Worm (Caenorhabditis elegans) whole organism, mixed stage, embryonic: ENCODE measurements around the gene srab-2.

Source experiments
- M03D4.4 ChIP-seq: sonication (generic microtip); optimal IDR thresholded peaks from 2 replicates; lab custom pipeline; 2017; ENCODE audit warnings: mild to moderate bottlenecking, missing genetic modification characterization, missing compliant biosample characterization
- bed-3 ChIP-seq: fragments of 200-800 bp; sonication (Bioruptor generic); optimal IDR thresholded peaks from 3 replicates; lab custom pipeline; 2018; ENCODE audit warnings: mild to moderate bottlenecking, missing genetic modification characterization, moderate library complexity, missing compliant biosample characterization
- blmp-1 ChIP-seq: fragments of 150-350 bp; optimal IDR thresholded peaks from 2 replicates; lab custom pipeline; 2014; ENCODE audit warnings: missing biosample characterization, missing genetic modification characterization
- ceh-39 ChIP-seq: fragments of 150-350 bp; optimal IDR thresholded peaks from 2 replicates; lab custom pipeline; 2014; ENCODE audit warnings: missing biosample characterization, missing genetic modification characterization
- ceh-43 ChIP-seq: fragments of 200-800 bp; sonication (Bioruptor generic); optimal IDR thresholded peaks from 2 replicates; lab custom pipeline; 2018; ENCODE audit warnings: mild to moderate bottlenecking, missing genetic modification characterization, moderate library complexity, missing compliant biosample characterization
- ceh-83 ChIP-seq: fragments of 200-800 bp; sonication (Bioruptor generic); optimal IDR thresholded peaks from 2 replicates; lab custom pipeline; 2018; ENCODE audit warnings: mild to moderate bottlenecking, missing genetic modification characterization, missing compliant biosample characterization
- ces-1 ChIP-seq: fragments of 150-350 bp; optimal IDR thresholded peaks from 2 replicates; lab custom pipeline; 2014; ENCODE audit warnings: missing biosample characterization, missing genetic modification reagents, missing genetic modification characterization
- cnd-1 ChIP-seq: fragments of 200-800 bp; sonication (Bioruptor generic); optimal IDR thresholded peaks from 2 replicates; lab custom pipeline; 2018; ENCODE audit warnings: mild to moderate bottlenecking, missing genetic modification characterization, missing compliant biosample characterization
- drap-1 ChIP-seq: fragments of 200-800 bp; sonication (Bioruptor generic); optimal IDR thresholded peaks from 3 replicates; lab custom pipeline; 2018; ENCODE audit warnings: mild to moderate bottlenecking, missing genetic modification characterization, missing compliant biosample characterization
- elt-1 ChIP-seq: sonication (generic microtip); optimal IDR thresholded peaks from 2 replicates; lab custom pipeline; 2017; ENCODE audit warnings: missing genetic modification characterization, mild to moderate bottlenecking, missing compliant biosample characterization, antibody characterized with exemption, moderate library complexity, borderline replicate concordance; ENCODE audit not compliant: insufficient read depth
- elt-3 ChIP-seq: fragments of 150-350 bp; optimal IDR thresholded peaks from 2 replicates; lab custom pipeline; 2014; ENCODE audit warnings: missing biosample characterization, missing genetic modification characterization
- flh-1 ChIP-seq: fragments of 200-800 bp; sonication (Bioruptor generic); optimal IDR thresholded peaks from 2 replicates; lab custom pipeline; 2018; ENCODE audit warnings: mild to moderate bottlenecking, missing genetic modification characterization, moderate library complexity, missing compliant biosample characterization
- ham-2 ChIP-seq: fragments of 200-800 bp; sonication (Bioruptor generic); optimal IDR thresholded peaks from 2 replicates; lab custom pipeline; 2018; ENCODE audit warnings: mild to moderate bottlenecking, missing genetic modification characterization, missing compliant biosample characterization
- hlh-1 ChIP-seq: fragments of 150-350 bp; optimal IDR thresholded peaks from 2 replicates; lab custom pipeline; 2014; ENCODE audit warnings: missing biosample characterization, missing genetic modification reagents, missing genetic modification characterization
- lsy-2 ChIP-seq: fragments of 150-350 bp; optimal IDR thresholded peaks from 2 replicates; lab custom pipeline; 2014; ENCODE audit warnings: missing biosample characterization, missing genetic modification characterization
- mab-5 ChIP-seq: fragments of 150-350 bp; optimal IDR thresholded peaks from 2 replicates; lab custom pipeline; 2014; ENCODE audit warnings: missing biosample characterization, missing genetic modification characterization
- mep-1 ChIP-seq: fragments of 150-350 bp; optimal IDR thresholded peaks from 2 replicates; lab custom pipeline; 2017; ENCODE audit warnings: missing biosample characterization, missing genetic modification reagents, missing genetic modification characterization, inconsistent platforms
- mls-2 ChIP-seq: sonication (generic microtip); optimal IDR thresholded peaks from 2 replicates; lab custom pipeline; 2016; ENCODE audit warnings: mild to moderate bottlenecking, missing genetic modification characterization, moderate library complexity, missing compliant biosample characterization
- nhr-12 ChIP-seq: fragments of 150-350 bp; optimal IDR thresholded peaks from 2 replicates; lab custom pipeline; 2014; ENCODE audit warnings: missing biosample characterization, missing genetic modification characterization
- nhr-2 ChIP-seq: fragments of 150-350 bp; optimal IDR thresholded peaks from 2 replicates; lab custom pipeline; 2014; ENCODE audit warnings: missing biosample characterization, missing genetic modification characterization
- nhr-237 ChIP-seq: fragments of 150-350 bp; optimal IDR thresholded peaks from 2 replicates; lab custom pipeline; 2014; ENCODE audit warnings: missing biosample characterization, missing genetic modification characterization
- nhr-28 ChIP-seq: fragments of 150-350 bp; optimal IDR thresholded peaks from 2 replicates; lab custom pipeline; 2014; ENCODE audit warnings: missing biosample characterization, missing genetic modification characterization
- nhr-76 ChIP-seq: sonication (generic microtip); optimal IDR thresholded peaks from 2 replicates; lab custom pipeline; 2017; ENCODE audit warnings: missing biosample characterization, missing genetic modification characterization
- pha-4 ChIP-seq: fragments of 150-350 bp; optimal IDR thresholded peaks from 2 replicates; lab custom pipeline; 2018; ENCODE audit warnings: missing biosample characterization, missing genetic modification reagents, missing genetic modification characterization
- sem-2 ChIP-seq: fragments of 200-800 bp; sonication (Bioruptor generic); optimal IDR thresholded peaks from 2 replicates; lab custom pipeline; 2018; ENCODE audit warnings: mild to moderate bottlenecking, missing genetic modification characterization, missing compliant biosample characterization
- sptf-1 ChIP-seq: sonication (generic microtip); optimal IDR thresholded peaks from 2 replicates; lab custom pipeline; 2017; ENCODE audit warnings: mild to moderate bottlenecking, missing genetic modification characterization, moderate library complexity, missing compliant biosample characterization
- tbx-8 ChIP-seq: fragments of 200-800 bp; sonication (Bioruptor generic); optimal IDR thresholded peaks from 2 replicates; lab custom pipeline; 2018; ENCODE audit warnings: mild to moderate bottlenecking, missing genetic modification characterization, moderate library complexity, missing compliant biosample characterization
- unc-120 ChIP-seq: sonication (generic microtip); optimal IDR thresholded peaks from 2 replicates; lab custom pipeline; 2017; ENCODE audit warnings: missing genetic modification characterization, missing compliant biosample characterization; ENCODE audit not compliant: poor library complexity, severe bottlenecking
- unc-62 ChIP-seq: fragments of 150-350 bp; optimal IDR thresholded peaks from 2 replicates; lab custom pipeline; 2014; ENCODE audit warnings: missing biosample characterization, missing genetic modification reagents, missing genetic modification characterization
- zip-8 ChIP-seq: fragments of 150-350 bp; optimal IDR thresholded peaks from 2 replicates; lab custom pipeline; 2014; ENCODE audit warnings: missing biosample characterization, missing genetic modification characterization
- ztf-11 ChIP-seq: fragments of 150-350 bp; optimal IDR thresholded peaks from 2 replicates; lab custom pipeline; 2014; ENCODE audit warnings: missing biosample characterization, missing genetic modification characterization

The srab-2 gene

ce11 chrV:5137919-5138318 is 33.1 kb upstream of the srab-2 start, which contains the start of gene F14F9.3:
Gene F14F9.3, plus strand, starts transcription at chrV:5138219.
- TF ChIP-seq zip-8 (tag; lab: Kevin White, UChicago) (no peak), mab-5 (tag; lab: Kevin White, UChicago) (no peak), elt-3 (no peak), blmp-1 (tag; lab: Kevin White, UChicago) (no peak), M03D4.4 (tag; lab: Kevin White, UChicago) (no peak), bed-3 (GFP tag; lab: Kevin White, UChicago) (no peak), sptf-1 (tag; lab: Kevin White, UChicago) (no peak), nhr-237 (tag; lab: Kevin White, UChicago) (no peak), mls-2 (tag; lab: Kevin White, UChicago) (no peak), sem-2 (GFP tag; lab: Kevin White, UChicago) (no peak), ham-2 (no peak), nhr-2 (tag; lab: Kevin White, UChicago) (no peak), pha-4 (no peak), tbx-8 (GFP tag; lab: Kevin White, UChicago) (no peak), ces-1 (GFP tag; lab: Kevin White, UChicago) (no peak), flh-1 (GFP tag; lab: Kevin White, UChicago) (no peak), mep-1 (tag; lab: Kevin White, UChicago) (no peak)

ce11 chrV:5132441-5132840 is 27.6 kb upstream of the srab-2 start, which contains the start of gene F14F9.4:
Gene F14F9.4, plus strand, starts transcription at chrV:5132741.
- TF ChIP-seq ces-1 (GFP tag; lab: Kevin White, UChicago) (no peak), pha-4 (no peak), hlh-1 (no peak), mab-5 (tag; lab: Kevin White, UChicago) (no peak), ceh-39 (no peak), elt-1 (tag; lab: Kevin White, UChicago) (no peak), ceh-83 (GFP tag; lab: Kevin White, UChicago) (no peak), mep-1 (tag; lab: Kevin White, UChicago) (no peak), flh-1 (GFP tag; lab: Kevin White, UChicago) (no peak), nhr-12 (tag; lab: Kevin White, UChicago) (no peak), nhr-76 (tag; lab: Kevin White, UChicago) (no peak), nhr-237 (tag; lab: Kevin White, UChicago) (no peak), ham-2 (no peak), nhr-28 (tag; lab: Kevin White, UChicago) (no peak), unc-120 (tag; lab: Kevin White, UChicago) (no peak)

- TF ChIP-seq ham-2 (no peak), ztf-11 (no peak), drap-1 (GFP tag; lab: Kevin White, UChicago) (no peak), unc-120 (tag; lab: Kevin White, UChicago) (no peak), tbx-8 (GFP tag; lab: Kevin White, UChicago) (no peak), ceh-83 (GFP tag; lab: Kevin White, UChicago) (no peak), elt-3 (no peak), sptf-1 (tag; lab: Kevin White, UChicago) (no peak)
Measured at ce11 chrV:5131380-5131779, 26.5 kb upstream of the srab-2 start.

ce11 chrV:5130018-5130417 is 25.2 kb upstream of the srab-2 start, which contains the start of gene F14F9.8:
Gene F14F9.8, plus strand, starts transcription at chrV:5130318.
- no peak for TF ChIP-seq bed-3 (GFP tag; lab: Kevin White, UChicago)
- no peak for TF ChIP-seq nhr-76 (tag; lab: Kevin White, UChicago)
- no peak for TF ChIP-seq unc-62 (GFP tag; lab: Kevin White, UChicago)
- no peak for TF ChIP-seq ceh-83 (GFP tag; lab: Kevin White, UChicago)
- TF ChIP-seq elt-1 (tag; lab: Kevin White, UChicago), result no peak
- TF ChIP-seq M03D4.4 (tag; lab: Kevin White, UChicago), result no peak
- TF ChIP-seq hlh-1, result no peak

DNA sequence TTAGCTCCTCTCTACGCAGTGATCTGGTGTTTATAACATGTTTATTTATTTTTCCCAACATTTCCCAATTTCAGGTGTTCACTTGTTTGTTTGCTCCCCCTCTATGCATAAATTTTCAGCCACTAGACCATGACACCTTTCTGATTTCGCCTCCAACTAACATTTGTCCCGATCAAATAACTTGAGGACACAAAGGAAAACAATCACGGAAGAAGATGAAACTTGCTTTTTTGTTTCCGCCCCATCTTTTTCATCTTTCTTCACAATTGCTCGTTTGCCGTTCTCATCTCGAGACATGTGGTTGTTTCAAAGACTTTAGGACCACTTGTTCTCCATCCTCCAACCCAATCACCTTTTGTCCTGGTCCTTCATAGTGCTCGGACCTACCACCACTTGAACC is 22.0 kb upstream of the srab-2 start, which contains the start of gene F14F9.5:
Gene F14F9.5 (plus strand): TSS at position 301 of the 400 bp plus-strand sequence.
- no peak for TF ChIP-seq blmp-1 (tag; lab: Kevin White, UChicago)
- no peak for TF ChIP-seq ceh-43
- TF ChIP-seq zip-8 (tag; lab: Kevin White, UChicago), result no peak
- no peak for TF ChIP-seq elt-1 (tag; lab: Kevin White, UChicago)
- TF ChIP-seq cnd-1 (tag; lab: Kevin White, UChicago), result no peak
- no peak for TF ChIP-seq ham-2
- no peak for TF ChIP-seq bed-3 (GFP tag; lab: Kevin White, UChicago)
- TF ChIP-seq sptf-1 (tag; lab: Kevin White, UChicago), result no peak
- no peak for TF ChIP-seq ces-1 (GFP tag; lab: Kevin White, UChicago)
- no peak for TF ChIP-seq nhr-237 (tag; lab: Kevin White, UChicago)
- TF ChIP-seq sem-2 (GFP tag; lab: Kevin White, UChicago), result no peak
- no peak for TF ChIP-seq mls-2 (tag; lab: Kevin White, UChicago)
- no peak for TF ChIP-seq unc-62 (GFP tag; lab: Kevin White, UChicago)
- TF ChIP-seq unc-120 (tag; lab: Kevin White, UChicago), result no peak
- no peak for TF ChIP-seq lsy-2 (tag; lab: Kevin White, UChicago)
- TF ChIP-seq elt-3, result no peak
